Fruit fly (Drosophila melanogaster) Kc167 (cell line): Measurements from ENCODE around the gene pes.

Experiments
- h ChIP-seq: fragments of >200 bp; optimal IDR thresholded peaks from 3 replicates; lab custom pipeline; 2018; ENCODE audit warnings: missing external identifiers
- insv ChIP-seq: fragments of >200 bp; optimal IDR thresholded peaks from 3 replicates; lab custom pipeline; 2018; ENCODE audit warnings: missing external identifiers
- psq ChIP-seq: fragments of >200 bp; optimal IDR thresholded peaks from 2 replicates; lab custom pipeline; 2017; ENCODE audit warnings: missing external identifiers
- ttk ChIP-seq: sonication (Bioruptor generic); optimal IDR thresholded peaks from 2 replicates; lab custom pipeline; 2017; ENCODE audit warnings: missing external identifiers

dm6 chr2L:7984889-7985514 lies 9.0 kb downstream of the pes start:
- TF ChIP-seq h (lab: Kevin White, UChicago), result no peak
- no peak for TF ChIP-seq insv (lab: Kevin White, UChicago)
- TF ChIP-seq ttk (lab: Kevin White, UChicago), result no peak
- TF ChIP-seq psq, result no peak
